Worm (Caenorhabditis elegans) whole organism, midembryonic: ENCODE results near the gene Y48B6A.10.

Experiments used
- T22C8.4 ChIP-seq: fragments of 200-800 bp; sonication (Bioruptor generic); IDR thresholded peaks from 2 replicates; pipeline ENCODE4 v1.3.6; 2022; ENCODE audit warnings: missing genetic modification characterization, missing compliant biosample characterization
- cog-1 ChIP-seq: sonication (generic microtip); optimal IDR thresholded peaks from 2 replicates; lab custom pipeline; 2016; ENCODE audit warnings: missing genetic modification characterization, missing compliant biosample characterization
- klf-2 ChIP-seq: fragments of 200-800 bp; sonication (Bioruptor generic); conservative IDR thresholded peaks from 2 replicates; pipeline ENCODE4 v1.3.6; 2022; ENCODE audit warnings: missing genetic modification reagents, missing genetic modification characterization, missing compliant biosample characterization
- med-1 ChIP-seq: sonication (generic microtip); optimal IDR thresholded peaks from 2 replicates; lab custom pipeline; 2017; ENCODE audit warnings: missing genetic modification characterization, mild to moderate bottlenecking, missing compliant biosample characterization, antibody characterized with exemption, missing genetic modification reagents; ENCODE audit not compliant: insufficient read depth
- ref-1 ChIP-seq: fragments of 200-800 bp; sonication (Bioruptor generic); conservative IDR thresholded peaks from 2 replicates; pipeline ENCODE4 v1.3.6; 2022; ENCODE audit warnings: missing genetic modification reagents, missing genetic modification characterization, missing compliant biosample characterization
- ztf-23 ChIP-seq: fragments of 200-800 bp; sonication (Bioruptor generic); IDR thresholded peaks from 2 replicates; pipeline ENCODE4 v1.3.6; 2022; ENCODE audit warnings: missing genetic modification reagents, missing genetic modification characterization, missing compliant biosample characterization

ce11 chrII:14218142-14218541 lies 3.9 kb downstream of the Y48B6A.10 start:
- no peak for TF ChIP-seq ztf-23 (GFP tag; lab: Robert Waterston, UW)
- no peak for TF ChIP-seq ref-1 (GFP tag; lab: Robert Waterston, UW)
- TF ChIP-seq klf-2 (GFP tag; lab: Robert Waterston, UW): no peak
- TF ChIP-seq cog-1: no peak
- no peak for TF ChIP-seq med-1 (GFP tag; lab: Kevin White, UChicago)
- no peak for TF ChIP-seq T22C8.4 (GFP tag; lab: Robert Waterston, UW)
